Fruit fly (Drosophila melanogaster): Measurements from ENCODE around the gene CG11619.
A peak's percentile ranks its signal among the peaks of the same experiment; 100 is the strongest.

The CG11619 gene

DNA sequence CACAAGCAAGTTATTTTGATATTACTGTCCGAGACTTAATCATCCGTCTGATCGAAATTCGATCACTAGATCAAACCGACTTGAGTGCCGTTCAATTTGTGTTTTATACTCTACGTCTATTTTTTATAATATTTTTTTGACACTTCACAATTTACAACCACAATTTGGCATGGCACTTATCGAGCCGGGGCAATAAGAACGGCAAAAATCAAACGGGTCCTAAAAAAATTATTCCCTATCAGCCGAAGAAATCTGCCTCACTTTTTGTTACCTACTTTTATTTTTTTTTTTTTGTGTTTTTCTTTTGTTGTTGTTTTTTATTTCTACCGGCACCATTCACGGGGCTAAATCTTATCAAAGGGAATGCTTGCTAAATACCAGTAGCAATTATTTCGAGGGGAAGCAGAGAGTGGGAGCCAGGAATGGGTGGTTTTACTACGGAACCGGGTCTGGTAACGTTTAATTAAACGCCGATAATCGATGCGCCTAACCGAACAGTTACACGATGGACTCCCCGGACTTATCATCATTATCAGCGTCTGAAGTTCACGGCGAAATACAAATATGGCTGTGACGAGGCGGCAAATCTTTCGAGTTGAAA is 27.4 kb upstream of the CG11619 start (continued):
- TF ChIP-seq CG31441 (GFP tag; IDR thresholded peaks at IDR 0.05) (no peak), sd (tag; optimal IDR thresholded peaks at IDR 0.05) (peak; percentile 94), al (GFP tag; IDR thresholded peaks at IDR 0.05) (no peak), B-H2 (GFP tag; optimal IDR thresholded peaks at IDR 0.05) (peak; percentile 11), sug (tag; optimal IDR thresholded peaks at IDR 0.05) (peak; percentile 89), caup (GFP tag; optimal IDR thresholded peaks at IDR 0.05; ENCODE audit: severe bottlenecking) (peak; percentile 35), CG34376 (GFP tag; optimal IDR thresholded peaks at IDR 0.05) (peak; percentile 44), slp2 (GFP tag; optimal IDR thresholded peaks at IDR 0.05) (no peak), lilli (GFP tag; optimal IDR thresholded peaks at IDR 0.05) (no peak), sqz (GFP tag; optimal IDR thresholded peaks at IDR 0.05) (peak; percentile 41), CG12744 (GFP tag; optimal IDR thresholded peaks at IDR 0.05) (no peak), Chrac-16 (GFP tag; optimal IDR thresholded peaks at IDR 0.05) (no peak), CG32772 (GFP tag; IDR thresholded peaks at IDR 0.05) (no peak), tin (GFP tag; optimal IDR thresholded peaks at IDR 0.05) (no peak)

dm6 chr3L:19014802-19015201 is 26.7 kb upstream of the CG11619 start:
- TF ChIP-seq BtbVII (GFP tag; optimal IDR thresholded peaks at IDR 0.05) = no peak
- peak; percentile 10 for TF ChIP-seq CG10543 (GFP tag; optimal IDR thresholded peaks at IDR 0.05)
- peak; percentile 51 for TF ChIP-seq sd (tag; optimal IDR thresholded peaks at IDR 0.05)
- TF ChIP-seq grau (tag; optimal IDR thresholded peaks at IDR 0.05) = no peak
- peak; percentile 51; the same call in 1 of the 3 replicates for TF ChIP-seq otp (GFP tag; IDR thresholded peaks at IDR 0.05)
- TF ChIP-seq CG30020 (tag; optimal IDR thresholded peaks at IDR 0.05) = no peak
- TF ChIP-seq rib (GFP tag; IDR thresholded peaks at IDR 0.05) = 0 out of 2 replicates have a peak, but pooled peaks have one; percentile 15
- peak; percentile 75 for TF ChIP-seq Awh (GFP tag; IDR thresholded peaks at IDR 0.05)
- peak; percentile 12 for TF ChIP-seq CG13894 (tag; optimal IDR thresholded peaks at IDR 0.05)
- no peak for TF ChIP-seq CG1832 (GFP tag; optimal IDR thresholded peaks at IDR 0.05)
- TF ChIP-seq zfh1 (GFP tag; IDR thresholded peaks at IDR 0.05) = 0 out of 3 replicates have a peak, but pooled peaks have one; percentile 22
- TF ChIP-seq pzg (GFP tag; optimal IDR thresholded peaks at IDR 0.05) = no peak
- TF ChIP-seq CG10431 (GFP tag; optimal IDR thresholded peaks at IDR 0.05) = peak; percentile 71
- TF ChIP-seq mirr (GFP tag; optimal IDR thresholded peaks at IDR 0.05) = peak; percentile 70
- TF ChIP-seq chinmo (GFP tag; IDR thresholded peaks at IDR 0.05; ENCODE audit: partially characterized antibody) = peak; percentile 73; the same call in 2 of the 4 replicates
- peak; percentile 8 for TF ChIP-seq Med (GFP tag)
- TF ChIP-seq CG8281 (tag; optimal IDR thresholded peaks at IDR 0.05) = no peak
- TF ChIP-seq CG12769 (tag; optimal IDR thresholded peaks at IDR 0.05) = peak; percentile 20
- peak; percentile 43; the same call in 1 of the 2 replicates for TF ChIP-seq crol (GFP tag; IDR thresholded peaks at IDR 0.05)
- peak; percentile 11; the same call in 1 of the 2 replicates for TF ChIP-seq vvl (GFP tag; IDR thresholded peaks at IDR 0.05)
- TF ChIP-seq CG5180 (GFP tag; optimal IDR thresholded peaks at IDR 0.05) = no peak
- no peak for TF ChIP-seq p53 (GFP tag; optimal IDR thresholded peaks at IDR 0.05)
- no peak for TF ChIP-seq CG14014 (GFP tag; IDR thresholded peaks at IDR 0.05)
- no peak for TF ChIP-seq gro (GFP tag; optimal IDR thresholded peaks at IDR 0.05)
- no peak for TF ChIP-seq Sox102F (GFP tag; optimal IDR thresholded peaks at IDR 0.05)
- no peak for TF ChIP-seq Ada2b (GFP tag; IDR thresholded peaks at IDR 0.05)
- TF ChIP-seq CG3163 (GFP tag; optimal IDR thresholded peaks at IDR 0.05) = no peak
- TF ChIP-seq CG4707 (GFP tag; optimal IDR thresholded peaks at IDR 0.05) = no peak
